Worm (Caenorhabditis elegans): ENCODE measurements around the gene pitr-6.

DNA sequence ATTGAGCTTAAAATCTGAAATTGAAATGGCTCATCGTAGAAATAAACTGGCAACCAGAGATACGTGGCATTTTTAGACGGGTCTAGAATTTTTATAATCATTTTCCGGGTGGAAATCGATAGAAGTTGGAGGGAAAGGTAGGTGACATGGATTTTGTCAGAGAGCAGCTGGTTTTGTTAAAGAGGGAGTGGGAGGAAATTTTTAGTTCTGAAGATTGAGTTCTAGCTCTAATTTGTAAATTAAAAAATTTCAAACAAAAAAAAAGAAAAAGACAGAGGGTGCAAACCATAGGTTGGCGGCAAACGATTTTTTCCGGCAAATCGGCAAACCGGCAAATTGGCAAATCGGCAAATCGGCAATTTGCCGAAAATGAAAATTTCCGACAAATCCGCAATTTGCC, 11.5 kb downstream of the pitr-6 start, which contains the start of gene sre-32:
- TF ChIP-seq nhr-28 (tag; optimal IDR thresholded peaks at IDR 0.05), result no peak
- no peak for TF ChIP-seq dpl-1 (GFP tag; optimal IDR thresholded peaks at IDR 0.05)
- no peak for TF ChIP-seq hlh-17 (GFP tag; optimal IDR thresholded peaks at IDR 0.05; ENCODE audit: borderline replicate concordance)
- TF ChIP-seq unc-62 (GFP tag; optimal IDR thresholded peaks at IDR 0.05), result no peak
- TF ChIP-seq elt-3 (tag; optimal IDR thresholded peaks at IDR 0.05), result no peak
- no peak for TF ChIP-seq snpc-4 (tag; optimal IDR thresholded peaks at IDR 0.05)
- no peak for TF ChIP-seq nhr-12 (tag; optimal IDR thresholded peaks at IDR 0.05)
- no peak for TF ChIP-seq ces-1 (GFP tag; optimal IDR thresholded peaks at IDR 0.05)
- no peak for TF ChIP-seq lin-15B (tag; optimal IDR thresholded peaks at IDR 0.05)
- TF ChIP-seq fkh-8 (tag; optimal IDR thresholded peaks at IDR 0.05), result no peak
- no peak for TF ChIP-seq nhr-76 (tag; optimal IDR thresholded peaks at IDR 0.05)
